Fruit fly (Drosophila melanogaster) whole organism: ENCODE measurements around the gene CG17652.

Experiments used
- CG8478 ChIP-seq: fragments of >200 bp; optimal IDR thresholded peaks from 2 replicates; lab custom pipeline; 2018; ENCODE audit warnings: inconsistent platforms
- EcR ChIP-seq, 2 experiments: fragments of >200 bp; optimal IDR thresholded peaks; 2 replicates each; lab custom pipeline; 2017; ENCODE audit warnings: missing biosample characterization in 2 of 2, missing genetic modification characterization in 2 of 2, missing genetic modification reagents in 2 of 2

DNA sequence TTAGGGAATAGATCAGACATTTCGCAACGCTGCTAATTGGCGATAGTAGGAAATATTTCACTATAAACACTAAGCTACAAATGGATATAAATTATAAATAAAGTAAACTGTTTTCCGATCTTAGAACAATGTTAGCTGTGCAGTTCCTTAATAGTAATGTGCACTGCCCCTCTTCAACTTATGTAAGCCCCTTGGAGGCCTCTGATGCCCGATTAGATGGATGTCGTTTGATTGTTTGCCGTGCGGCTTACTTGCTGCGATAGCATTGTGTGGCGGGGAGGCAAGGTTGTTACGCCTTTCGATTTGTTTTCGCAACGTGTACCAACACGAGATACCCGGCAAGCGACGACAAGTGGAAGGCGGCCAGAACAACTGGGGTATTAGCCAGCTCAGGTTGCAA is 9.9 kb downstream of the CG17652 start:
- TF ChIP-seq EcR (GFP tag; optimal IDR thresholded peaks at IDR 0.05; lab: Kevin White, UChicago) (no peak), CG8478 (lab: Kevin White, UChicago) (no peak)
